Fruit fly (Drosophila melanogaster) whole organism, embryonic: Measurements from ENCODE around the gene CG33969.
A peak's percentile ranks its signal among the peaks of the same experiment; 100 is the strongest.

Experiments used
- Abd-B ChIP-seq: fragments of 200-800 bp; sonication (Bioruptor generic); optimal IDR thresholded peaks from 2 replicates; lab custom pipeline; 2018; ENCODE audit warnings: missing biosample characterization, mild to moderate bottlenecking, missing genetic modification characterization, moderate library complexity
- Adf1 ChIP-seq: fragments of 200-800 bp; sonication (Bioruptor generic); IDR thresholded peaks from 2 replicates; pipeline ENCODE4 v1.3.6; 2022; ENCODE audit warnings: missing biosample characterization, missing genetic modification characterization
- CG14050 ChIP-seq: fragments of 200-800 bp; sonication (Bioruptor generic); IDR thresholded peaks from 3 replicates; pipeline ENCODE4 v1.3.6; 2022; ENCODE audit warnings: missing biosample characterization, missing genetic modification characterization
- CG14441 ChIP-seq: fragments of 200-800 bp; sonication (Bioruptor generic); IDR thresholded peaks from 2 replicates; pipeline ENCODE4 v1.3.6; 2022; ENCODE audit warnings: missing biosample characterization, missing genetic modification characterization
- CG14667 ChIP-seq: fragments of 200-800 bp; sonication (Bioruptor generic); IDR thresholded peaks from 2 replicates; pipeline ENCODE4 v1.3.6; 2022; ENCODE audit warnings: missing biosample characterization, missing genetic modification characterization
- CG1603 ChIP-seq: fragments of 200-800 bp; sonication (Bioruptor generic); optimal IDR thresholded peaks from 2 replicates; lab custom pipeline; 2019; ENCODE audit warnings: missing biosample characterization, mild to moderate bottlenecking, missing genetic modification characterization, moderate library complexity
- CG17912 ChIP-seq: fragments of 200-800 bp; sonication (Bioruptor generic); optimal IDR thresholded peaks from 2 replicates; lab custom pipeline; 2018; ENCODE audit warnings: missing biosample characterization, mild to moderate bottlenecking, missing genetic modification characterization
- CG18011 ChIP-seq: fragments of 200-800 bp; sonication (Bioruptor generic); optimal IDR thresholded peaks from 2 replicates; lab custom pipeline; 2017; ENCODE audit warnings: missing biosample characterization, missing genetic modification characterization, mild to moderate bottlenecking, moderate library complexity, missing genotype
- CG1832 ChIP-seq: fragments of 200-800 bp; sonication (Bioruptor generic); optimal IDR thresholded peaks from 2 replicates; lab custom pipeline; 2017; ENCODE audit warnings: missing biosample characterization, mild to moderate bottlenecking, missing genetic modification characterization, inconsistent platforms
- CG31388 ChIP-seq: fragments of 200-800 bp; sonication (Bioruptor generic); optimal IDR thresholded peaks from 2 replicates; lab custom pipeline; 2016; ENCODE audit warnings: missing biosample characterization, missing genetic modification characterization
- CG32772 ChIP-seq: fragments of 200-800 bp; sonication (Bioruptor generic); IDR thresholded peaks from 2 replicates; pipeline ENCODE4 v1.3.6; 2022; ENCODE audit warnings: missing biosample characterization, missing genetic modification characterization
- CG4328 ChIP-seq: fragments of 200-800 bp; sonication (Bioruptor generic); optimal IDR thresholded peaks from 3 replicates; lab custom pipeline; 2017; ENCODE audit warnings: missing biosample characterization, missing genetic modification reagents, missing genetic modification characterization
- CG4424 ChIP-seq: fragments of 200-800 bp; sonication (Bioruptor generic); optimal IDR thresholded peaks from 3 replicates; lab custom pipeline; 2016; ENCODE audit warnings: missing biosample characterization, missing genetic modification characterization
- CG4730 ChIP-seq: fragments of 200-800 bp; sonication (Bioruptor generic); IDR thresholded peaks from 2 replicates; pipeline ENCODE4 v1.3.6; 2022; ENCODE audit warnings: missing biosample characterization, missing genetic modification characterization
- CG4854 ChIP-seq: fragments of 200-800 bp; sonication (Bioruptor generic); optimal IDR thresholded peaks from 2 replicates; lab custom pipeline; 2016; ENCODE audit warnings: missing biosample characterization, missing genetic modification characterization, inconsistent platforms
- CG5953 ChIP-seq: fragments of 200-800 bp; sonication (Bioruptor generic); IDR thresholded peaks from 2 replicates; pipeline ENCODE4 v1.3.6; 2022; ENCODE audit warnings: missing biosample characterization, missing genetic modification characterization
- CG9932 ChIP-seq: fragments of 200-800 bp; sonication (Bioruptor generic); IDR thresholded peaks from 2 replicates; pipeline ENCODE4 v1.3.6; 2022; ENCODE audit warnings: missing biosample characterization, missing genetic modification characterization
- CTCF ChIP-seq: fragments of 200-800 bp; sonication (Bioruptor generic); optimal IDR thresholded peaks from 2 replicates; lab custom pipeline; 2017; ENCODE audit warnings: missing biosample characterization, mild to moderate bottlenecking, missing genetic modification characterization, moderate library complexity
- Chrac-16 ChIP-seq: fragments of 200-800 bp; sonication (Bioruptor generic); optimal IDR thresholded peaks from 3 replicates; lab custom pipeline; 2016; ENCODE audit warnings: missing biosample characterization, missing genetic modification characterization
- CrebB ChIP-seq: fragments of 200-800 bp; sonication (Bioruptor generic); optimal IDR thresholded peaks from 3 replicates; lab custom pipeline; 2018; ENCODE audit warnings: missing biosample characterization, mild to moderate bottlenecking, missing genetic modification characterization
- ERR ChIP-seq: fragments of 200-800 bp; sonication (Bioruptor generic); optimal IDR thresholded peaks from 2 replicates; lab custom pipeline; 2016; ENCODE audit warnings: missing biosample characterization, missing genetic modification characterization
- HmgD ChIP-seq: fragments of 200-800 bp; sonication (Bioruptor generic); optimal IDR thresholded peaks from 3 replicates; lab custom pipeline; 2016; ENCODE audit warnings: missing biosample characterization, missing genetic modification characterization
- NK7.1 ChIP-seq: fragments of 200-800 bp; sonication (Bioruptor generic); optimal IDR thresholded peaks from 3 replicates; lab custom pipeline; 2016; ENCODE audit warnings: missing biosample characterization, missing genetic modification characterization
- Nf-YC ChIP-seq: fragments of 200-800 bp; optimal IDR thresholded peaks from 3 replicates; lab custom pipeline; 2019; ENCODE audit warnings: missing biosample characterization, mild to moderate bottlenecking, missing genetic modification characterization, moderate library complexity
- Poxn ChIP-seq: fragments of 200-800 bp; sonication (Bioruptor generic); IDR thresholded peaks from 2 replicates; pipeline ENCODE4 v1.3.6; 2022; ENCODE audit warnings: missing biosample characterization, missing genetic modification characterization
- Spps ChIP-seq: fragments of 200-800 bp; sonication (Bioruptor generic); optimal IDR thresholded peaks from 2 replicates; lab custom pipeline; 2018; ENCODE audit warnings: missing biosample characterization, mild to moderate bottlenecking, missing genetic modification characterization
- Taf1 ChIP-seq: fragments of 200-800 bp; sonication (Bioruptor generic); IDR thresholded peaks from 2 replicates; pipeline ENCODE4 v1.3.6; 2022; ENCODE audit warnings: missing biosample characterization, missing genetic modification characterization
- Xrp1 ChIP-seq: fragments of 200-800 bp; sonication (Bioruptor generic); IDR thresholded peaks from 2 replicates; pipeline ENCODE4 v1.3.6; 2022; ENCODE audit warnings: missing biosample characterization, missing genetic modification characterization
- az2 ChIP-seq: fragments of 200-800 bp; sonication (Bioruptor generic); optimal IDR thresholded peaks from 3 replicates; lab custom pipeline; 2016; ENCODE audit warnings: missing biosample characterization, missing genetic modification characterization
- cad ChIP-seq: fragments of >200 bp; optimal IDR thresholded peaks from 2 replicates; lab custom pipeline; 2017; ENCODE audit warnings: missing biosample characterization, missing genetic modification characterization
- cas ChIP-seq: fragments of 200-800 bp; sonication (Bioruptor generic); IDR thresholded peaks from 2 replicates; pipeline ENCODE4 v1.3.6; 2022; ENCODE audit warnings: missing biosample characterization, missing genetic modification characterization
- cg ChIP-seq: fragments of 200-800 bp; sonication (Bioruptor generic); optimal IDR thresholded peaks from 3 replicates; lab custom pipeline; 2019; ENCODE audit warnings: missing biosample characterization, mild to moderate bottlenecking, missing genetic modification characterization, moderate library complexity
- crc ChIP-seq: fragments of 200-800 bp; sonication (Bioruptor generic); optimal IDR thresholded peaks from 2 replicates; lab custom pipeline; 2016; ENCODE audit warnings: missing biosample characterization, missing genetic modification characterization
- da ChIP-seq: fragments of 200-800 bp; sonication (Bioruptor generic); optimal IDR thresholded peaks from 2 replicates; lab custom pipeline; 2016; ENCODE audit warnings: missing biosample characterization, missing genetic modification characterization
- disco-r ChIP-seq: fragments of 200-800 bp; sonication (Bioruptor generic); optimal IDR thresholded peaks from 2 replicates; lab custom pipeline; 2016; ENCODE audit warnings: missing biosample characterization, missing genetic modification characterization
- ftz-f1 ChIP-seq: fragments of 200-800 bp; sonication (Bioruptor generic); optimal IDR thresholded peaks from 2 replicates; lab custom pipeline; 2016; ENCODE audit warnings: missing biosample characterization, missing genetic modification characterization
- grau ChIP-seq: fragments of 200-800 bp; optimal IDR thresholded peaks from 3 replicates; lab custom pipeline; 2019; ENCODE audit warnings: missing biosample characterization, mild to moderate bottlenecking, missing genetic modification characterization, moderate library complexity
- gt ChIP-seq: fragments of 200-800 bp; sonication (Bioruptor generic); IDR thresholded peaks from 2 replicates; pipeline ENCODE4 v1.3.6; 2022; ENCODE audit warnings: missing biosample characterization, missing genetic modification characterization
- lola ChIP-seq, 3 experiments: fragments of >200 bp in 2 of 3; fragments of 200-800 bp in 1 of 3; sonication (Bioruptor generic) in 1 of 3; optimal IDR thresholded peaks; 2 replicates each; lab custom pipeline; 2017 to 2019; ENCODE audit warnings: missing biosample characterization in 3 of 3, missing genetic modification characterization in 3 of 3, mild to moderate bottlenecking in 1 of 3, moderate library complexity in 1 of 3
- nau ChIP-seq: fragments of 200-800 bp; sonication (Bioruptor generic); optimal IDR thresholded peaks from 3 replicates; lab custom pipeline; 2017; ENCODE audit warnings: missing biosample characterization, mild to moderate bottlenecking, missing genetic modification characterization, missing genetic modification reagents
- nom ChIP-seq: fragments of 200-800 bp; sonication (Bioruptor generic); optimal IDR thresholded peaks from 2 replicates; lab custom pipeline; 2017; ENCODE audit warnings: missing biosample characterization, missing genetic modification characterization, mild to moderate bottlenecking, moderate library complexity, missing genetic modification reagents
- pb ChIP-seq: fragments of 200-800 bp; sonication (Bioruptor generic); optimal IDR thresholded peaks from 3 replicates; lab custom pipeline; 2016; ENCODE audit warnings: missing biosample characterization, missing genetic modification characterization
- sc ChIP-seq, 3 experiments: fragments of >200 bp in 2 of 3; fragments of 200-800 bp in 1 of 3; sonication (Bioruptor generic) in 1 of 3; optimal IDR thresholded peaks; 2 replicates in 2 of 3; 3 replicates in 1 of 3; lab custom pipeline; 2017; ENCODE audit warnings: mild to moderate bottlenecking in 1 of 3, missing biosample characterization in 1 of 3, missing genetic modification characterization in 1 of 3, missing genetic modification reagents in 1 of 3
- sim ChIP-seq: fragments of 200-800 bp; sonication (Bioruptor generic); IDR thresholded peaks from 2 replicates; pipeline ENCODE4 v1.3.6; 2022; ENCODE audit warnings: missing biosample characterization, missing genetic modification characterization
- sob ChIP-seq: fragments of 200-800 bp; sonication (Bioruptor generic); IDR thresholded peaks from 2 replicates; pipeline ENCODE4 v1.3.6; 2022; ENCODE audit warnings: missing biosample characterization, missing genetic modification characterization
- stwl ChIP-seq: fragments of 200-800 bp; sonication (Bioruptor generic); optimal IDR thresholded peaks from 3 replicates; lab custom pipeline; 2018; ENCODE audit warnings: missing biosample characterization, mild to moderate bottlenecking, missing genetic modification characterization, moderate library complexity
- sug ChIP-seq: fragments of 200-800 bp; optimal IDR thresholded peaks from 2 replicates; lab custom pipeline; 2019; ENCODE audit warnings: missing biosample characterization, mild to moderate bottlenecking, missing genetic modification characterization, moderate library complexity
- tin ChIP-seq: fragments of 200-800 bp; sonication (Bioruptor generic); optimal IDR thresholded peaks from 3 replicates; lab custom pipeline; 2016; ENCODE audit warnings: missing biosample characterization, missing genetic modification characterization
- vfl ChIP-seq: fragments of 200-800 bp; sonication (Bioruptor generic); optimal IDR thresholded peaks from 2 replicates; lab custom pipeline; 2016; ENCODE audit warnings: missing biosample characterization, missing genetic modification characterization
- zfh1 ChIP-seq: fragments of 200-800 bp; sonication (Bioruptor generic); IDR thresholded peaks from 3 replicates; pipeline ENCODE4 v1.3.6; 2022; ENCODE audit warnings: missing biosample characterization, missing genetic modification characterization

CG33969 gene

DNA sequence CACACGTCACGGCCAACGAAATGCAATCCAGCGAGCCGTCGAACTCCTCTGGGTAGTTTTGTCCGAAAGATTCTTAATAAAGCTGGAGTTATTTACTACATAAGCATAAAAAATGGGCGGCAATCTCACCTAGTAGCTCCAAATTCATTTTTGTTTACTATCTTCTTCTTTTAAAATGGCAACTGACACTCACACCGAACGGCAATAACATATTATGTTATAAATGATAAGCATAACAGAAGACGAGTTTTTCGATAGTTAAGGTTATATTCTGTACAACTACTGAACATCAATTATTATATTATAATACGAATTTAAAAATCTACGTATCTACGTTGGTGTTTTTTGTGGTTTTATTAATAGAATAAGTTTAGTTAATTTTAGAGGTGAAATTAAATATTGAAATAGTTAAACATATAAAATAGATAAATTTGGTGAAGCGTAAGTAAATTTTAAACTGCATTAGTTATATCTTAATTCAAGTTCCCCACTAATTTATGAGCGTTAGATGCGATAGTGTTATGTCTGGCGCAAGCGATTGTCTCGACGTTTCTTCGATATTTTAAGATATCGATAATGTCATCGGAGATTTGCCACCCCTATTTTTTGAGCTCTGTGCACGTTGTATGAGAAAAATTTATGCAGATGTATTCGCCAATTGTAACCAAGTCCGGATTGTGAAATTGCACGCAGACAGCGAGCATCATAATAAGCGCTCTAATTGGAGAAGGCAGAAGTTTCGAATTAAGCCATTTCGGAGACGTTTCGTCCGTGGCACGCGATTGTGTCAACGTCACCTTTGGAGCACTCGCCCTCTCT is 45.4 kb downstream of the CG33969 start, which contains the start of the genes Rbbp5 and eRF1 (continued):
- TF ChIP-seq CG1603 (tag; lab: Kevin White, UChicago) (peak; percentile 64), CG17912 (GFP tag; lab: Kevin White, UChicago) (no peak), lola (GFP tag; optimal IDR thresholded peaks at IDR 0.05; lab: Kevin White, UChicago) (peak in 1 of 3 experiments; percentile 77), tin (GFP tag; lab: Kevin White, UChicago) (peak; percentile 82), pb (GFP tag; lab: Kevin White, UChicago) (no peak), CG31388 (GFP tag; lab: Kevin White, UChicago) (peak; percentile 65), CrebB (tag; lab: Kevin White, UChicago) (no peak), CG4328 (GFP tag; lab: Kevin White, UChicago) (peak; percentile 10), sob (peak; percentile 85), CG5953 (GFP tag; lab: Robert Waterston, UW) (peak; percentile 60; the same call in 1 of the 2 replicates), Nf-YC (peak; percentile 75), Chrac-16 (GFP tag; lab: Kevin White, UChicago) (peak; percentile 82), Taf1 (peak; percentile 70), az2 (GFP tag; lab: Kevin White, UChicago) (peak; percentile 71), sim (no peak), CG14441 (GFP tag; lab: Robert Waterston, UW) (peak; percentile 75), Spps (tag; lab: Kevin White, UChicago) (peak; percentile 38), sug (tag; lab: Kevin White, UChicago) (peak; percentile 81), CG4424 (GFP tag; lab: Kevin White, UChicago) (peak; percentile 77), NK7.1 (GFP tag; lab: Kevin White, UChicago) (no peak), Abd-B (peak; percentile 72), CTCF (no peak), CG4854 (GFP tag; lab: Kevin White, UChicago) (peak; percentile 26), Poxn (no peak), ERR (GFP tag; lab: Kevin White, UChicago) (peak; percentile 16), Adf1 (GFP tag; lab: Robert Waterston, UW) (no peak), nau (no peak), CG4730 (peak; percentile 75), CG14050 (peak; percentile 54; the same call in 2 of the 3 replicates), stwl (tag; lab: Kevin White, UChicago) (peak; percentile 41), sc (optimal IDR thresholded peaks at IDR 0.05; lab: Kevin White, UChicago) (no peak), sc (GFP tag; optimal IDR thresholded peaks at IDR 0.05; lab: Kevin White, UChicago) (peak; percentile 7), grau (tag; lab: Kevin White, UChicago) (peak; percentile 81), CG9932 (GFP tag; lab: Robert Waterston, UW) (peak; percentile 96), cg (GFP tag; lab: Kevin White, UChicago) (no peak), CG32772 (GFP tag; lab: Robert Waterston, UW) (peak; percentile 84), vfl (peak; percentile 71), Xrp1 (peak; percentile 80), CG18011 (no peak), da (no peak), CG14667 (no peak), crc (GFP tag; lab: Kevin White, UChicago) (peak; percentile 33), nom (GFP tag; lab: Kevin White, UChicago) (peak; percentile 28), cad (no peak), HmgD (peak; percentile 37), ftz-f1 (GFP tag; lab: Kevin White, UChicago) (no peak), zfh1 (GFP tag; lab: Robert Waterston, UW) (peak; percentile 85), cas (GFP tag; lab: Robert Waterston, UW) (peak; percentile 76), disco-r (no peak), gt (GFP tag; lab: Robert Waterston, UW) (peak; percentile 19; the same call in 1 of the 2 replicates), CG1832 (GFP tag; lab: Kevin White, UChicago) (no peak)
